Fruit fly (Drosophila melanogaster) whole organism, embryonic: ENCODE results near the gene CG15803.

Source experiments
- CG10274 ChIP-seq: fragments of 200-800 bp; sonication (Bioruptor generic); optimal IDR thresholded peaks from 3 replicates; lab custom pipeline; 2017; ENCODE audit warnings: missing biosample characterization, mild to moderate bottlenecking, missing genetic modification characterization
- CG10321 ChIP-seq: fragments of 200-800 bp; sonication (Bioruptor generic); IDR thresholded peaks from 2 replicates; pipeline ENCODE4 v1.3.6; 2022; ENCODE audit warnings: missing biosample characterization, missing genetic modification characterization
- CG11093 ChIP-seq: fragments of 200-800 bp; sonication (Bioruptor generic); IDR thresholded peaks from 3 replicates; pipeline ENCODE4 v1.3.6; 2022; ENCODE audit warnings: missing biosample characterization, missing genetic modification characterization
- CG11456 ChIP-seq: fragments of 200-800 bp; sonication (Bioruptor generic); IDR thresholded peaks from 3 replicates; pipeline ENCODE4 v1.3.6; 2022; ENCODE audit warnings: missing biosample characterization, missing genetic modification characterization
- CG11504 ChIP-seq: fragments of 200-800 bp; sonication (Bioruptor generic); optimal IDR thresholded peaks from 3 replicates; lab custom pipeline; 2019; ENCODE audit warnings: missing biosample characterization, mild to moderate bottlenecking, missing genetic modification characterization, moderate library complexity
- CG14860 ChIP-seq: fragments of 200-800 bp; sonication (Bioruptor generic); IDR thresholded peaks from 3 replicates; pipeline ENCODE4 v1.3.6; 2022; ENCODE audit warnings: missing biosample characterization, missing genetic modification characterization; ENCODE audit not compliant: partially characterized antibody
- CG2129 ChIP-seq: fragments of 200-800 bp; sonication (Bioruptor generic); IDR thresholded peaks from 2 replicates; pipeline ENCODE4 v1.3.6; 2022; ENCODE audit warnings: missing biosample characterization, missing genetic modification characterization; ENCODE audit not compliant: partially characterized antibody
- CG2875 ChIP-seq: fragments of 200-800 bp; sonication (Bioruptor generic); optimal IDR thresholded peaks from 2 replicates; lab custom pipeline; 2017; ENCODE audit warnings: missing biosample characterization, mild to moderate bottlenecking, missing genetic modification characterization, missing genetic modification reagents
- CG31365 ChIP-seq: fragments of 200-800 bp; sonication (Bioruptor generic); optimal IDR thresholded peaks from 2 replicates; lab custom pipeline; 2018; ENCODE audit warnings: missing biosample characterization, mild to moderate bottlenecking, missing genetic modification characterization
- CG34376 ChIP-seq: fragments of 200-800 bp; sonication (Bioruptor generic); optimal IDR thresholded peaks from 2 replicates; lab custom pipeline; 2018; ENCODE audit warnings: missing biosample characterization, mild to moderate bottlenecking, missing genetic modification characterization
- CG34422 ChIP-seq: fragments of 200-800 bp; sonication (Bioruptor generic); IDR thresholded peaks from 3 replicates; pipeline ENCODE4 v1.3.6; 2022; ENCODE audit warnings: missing biosample characterization, missing genetic modification characterization
- CG6813 ChIP-seq: fragments of 200-800 bp; sonication (Bioruptor generic); optimal IDR thresholded peaks from 2 replicates; lab custom pipeline; 2017; ENCODE audit warnings: missing biosample characterization, missing genetic modification characterization, mild to moderate bottlenecking, moderate library complexity, missing genetic modification reagents
- CG7271 ChIP-seq: fragments of 200-800 bp; sonication (Bioruptor generic); optimal IDR thresholded peaks from 2 replicates; lab custom pipeline; 2018; ENCODE audit warnings: missing biosample characterization, mild to moderate bottlenecking, missing genetic modification characterization, moderate library complexity
- CG9437 ChIP-seq: fragments of 200-800 bp; sonication (Bioruptor generic); optimal IDR thresholded peaks from 2 replicates; lab custom pipeline; 2018; ENCODE audit warnings: missing biosample characterization, mild to moderate bottlenecking, missing genetic modification characterization
- CHES-1-like ChIP-seq: fragments of 200-800 bp; sonication (Bioruptor generic); optimal IDR thresholded peaks from 2 replicates; lab custom pipeline; 2016; ENCODE audit warnings: missing biosample characterization, missing genetic modification characterization
- D ChIP-seq, 2 experiments: fragments of 200-800 bp in 1 of 2; fragments of >200 bp in 1 of 2; sonication (Bioruptor generic) in 1 of 2; optimal IDR thresholded peaks; 2 replicates in 1 of 2; 3 replicates in 1 of 2; lab custom pipeline; 2017; ENCODE audit warnings: mild to moderate bottlenecking in 1 of 2, missing biosample characterization in 1 of 2, missing genetic modification characterization in 1 of 2, missing genetic modification reagents in 1 of 2
- Deaf1 ChIP-seq: fragments of 200-800 bp; optimal IDR thresholded peaks from 3 replicates; lab custom pipeline; 2019; ENCODE audit warnings: missing biosample characterization, mild to moderate bottlenecking, missing genetic modification characterization, moderate library complexity
- Dll ChIP-seq: fragments of 200-800 bp; sonication (Bioruptor generic); IDR thresholded peaks from 4 replicates; pipeline ENCODE4 v1.3.6; 2022; ENCODE audit warnings: missing biosample characterization, missing genetic modification characterization; ENCODE audit not compliant: partially characterized antibody
- Dref ChIP-seq: fragments of 200-800 bp; sonication (Bioruptor generic); IDR thresholded peaks from 2 replicates; pipeline ENCODE4 v1.3.6; 2022; ENCODE audit warnings: missing biosample characterization, missing genetic modification characterization
- GATAe ChIP-seq: fragments of 200-800 bp; sonication (Bioruptor generic); conservative IDR thresholded peaks from 2 replicates; pipeline ENCODE4 v1.3.6; 2022; ENCODE audit warnings: missing biosample characterization, missing genetic modification characterization
- HLHmδ ChIP-seq: fragments of 200-800 bp; sonication (Bioruptor generic); optimal IDR thresholded peaks from 2 replicates; lab custom pipeline; 2018; ENCODE audit warnings: missing biosample characterization, mild to moderate bottlenecking, missing genetic modification characterization, moderate library complexity
- Lhr ChIP-seq: fragments of 200-800 bp; sonication (Bioruptor generic); optimal IDR thresholded peaks from 3 replicates; lab custom pipeline; 2017; ENCODE audit warnings: mild to moderate bottlenecking, missing biosample characterization, missing genetic modification reagents, missing genetic modification characterization
- Lim3 ChIP-seq: fragments of 200-800 bp; sonication (Bioruptor generic); IDR thresholded peaks from 2 replicates; pipeline ENCODE4 v1.3.6; 2022; ENCODE audit warnings: missing biosample characterization, missing genetic modification characterization
- Mad ChIP-seq: fragments of 200-800 bp; sonication (Bioruptor generic); optimal IDR thresholded peaks from 2 replicates; lab custom pipeline; 2016; ENCODE audit warnings: missing biosample characterization, missing genetic modification characterization
- NK7.1 ChIP-seq: fragments of 200-800 bp; sonication (Bioruptor generic); optimal IDR thresholded peaks from 3 replicates; lab custom pipeline; 2016; ENCODE audit warnings: missing biosample characterization, missing genetic modification characterization
- Ravus ChIP-seq: fragments of 200-800 bp; sonication (Bioruptor generic); IDR thresholded peaks from 2 replicates; pipeline ENCODE4 v1.3.6; 2022; ENCODE audit warnings: missing biosample characterization, missing genetic modification characterization
- Rx ChIP-seq: fragments of 200-800 bp; sonication (Bioruptor generic); IDR thresholded peaks from 2 replicates; pipeline ENCODE4 v1.3.6; 2022; ENCODE audit warnings: missing biosample characterization, missing genetic modification characterization
- Ssrp ChIP-seq: fragments of 200-800 bp; sonication (Bioruptor generic); optimal IDR thresholded peaks from 2 replicates; lab custom pipeline; 2018; ENCODE audit warnings: missing biosample characterization, mild to moderate bottlenecking, missing genetic modification characterization, moderate library complexity
- TFAM ChIP-seq: fragments of 200-800 bp; sonication (Bioruptor generic); optimal IDR thresholded peaks from 2 replicates; lab custom pipeline; 2017; ENCODE audit warnings: missing biosample characterization, missing genetic modification characterization, inconsistent platforms
- Trl ChIP-seq, 3 experiments: fragments of >200 bp in 2 of 3; fragments of 200-800 bp in 1 of 3; sonication (Bioruptor generic) in 1 of 3; optimal IDR thresholded peaks; 2 replicates in 1 of 3; 3 replicates in 2 of 3; lab custom pipeline; 2016 to 2017; ENCODE audit warnings: missing biosample characterization in 1 of 3, missing genetic modification characterization in 1 of 3
- az2 ChIP-seq: fragments of 200-800 bp; sonication (Bioruptor generic); optimal IDR thresholded peaks from 3 replicates; lab custom pipeline; 2016; ENCODE audit warnings: missing biosample characterization, missing genetic modification characterization
- chinmo ChIP-seq: fragments of 200-800 bp; sonication (Bioruptor generic); IDR thresholded peaks from 4 replicates; pipeline ENCODE4 v1.3.6; 2022; ENCODE audit warnings: missing biosample characterization, missing genetic modification characterization; ENCODE audit not compliant: partially characterized antibody
- corto ChIP-seq: fragments of 200-800 bp; sonication (Bioruptor generic); optimal IDR thresholded peaks from 2 replicates; lab custom pipeline; 2016; ENCODE audit warnings: missing biosample characterization, mild to moderate bottlenecking, missing genetic modification characterization, moderate library complexity
- crc ChIP-seq: fragments of 200-800 bp; sonication (Bioruptor generic); optimal IDR thresholded peaks from 2 replicates; lab custom pipeline; 2016; ENCODE audit warnings: missing biosample characterization, missing genetic modification characterization
- dm ChIP-seq: fragments of 200-800 bp; sonication (Bioruptor generic); optimal IDR thresholded peaks from 3 replicates; lab custom pipeline; 2016; ENCODE audit warnings: missing biosample characterization, missing genetic modification characterization
- dmrt11E ChIP-seq: fragments of 200-800 bp; sonication (Bioruptor generic); optimal IDR thresholded peaks from 3 replicates; lab custom pipeline; 2018; ENCODE audit warnings: missing biosample characterization, mild to moderate bottlenecking, missing genetic modification characterization, moderate library complexity
- exex ChIP-seq: fragments of 200-800 bp; sonication (Bioruptor generic); optimal IDR thresholded peaks from 4 replicates; lab custom pipeline; 2018; ENCODE audit warnings: missing biosample characterization, mild to moderate bottlenecking, missing genetic modification characterization, moderate library complexity
- gce ChIP-seq: fragments of 200-800 bp; sonication (Bioruptor generic); IDR thresholded peaks from 3 replicates; pipeline ENCODE4 v1.3.6; 2022; ENCODE audit warnings: missing biosample characterization, missing genetic modification characterization
- grau ChIP-seq: fragments of 200-800 bp; optimal IDR thresholded peaks from 3 replicates; lab custom pipeline; 2019; ENCODE audit warnings: missing biosample characterization, mild to moderate bottlenecking, missing genetic modification characterization, moderate library complexity
- ham ChIP-seq: fragments of 200-800 bp; sonication (Bioruptor generic); IDR thresholded peaks from 2 replicates; pipeline ENCODE4 v1.3.6; 2022; ENCODE audit warnings: missing biosample characterization, missing genetic modification characterization
- her ChIP-seq: fragments of 200-800 bp; sonication (Bioruptor generic); optimal IDR thresholded peaks from 2 replicates; lab custom pipeline; 2016; ENCODE audit warnings: missing biosample characterization, missing genetic modification characterization
- inv ChIP-seq: fragments of 200-800 bp; sonication (Bioruptor generic); IDR thresholded peaks from 2 replicates; pipeline ENCODE4 v1.3.6; 2022; ENCODE audit warnings: missing biosample characterization, missing genetic modification characterization; ENCODE audit not compliant: partially characterized antibody
- lola ChIP-seq, 3 experiments: fragments of >200 bp in 2 of 3; fragments of 200-800 bp in 1 of 3; sonication (Bioruptor generic) in 1 of 3; optimal IDR thresholded peaks; 2 replicates each; lab custom pipeline; 2017 to 2019; ENCODE audit warnings: missing biosample characterization in 3 of 3, missing genetic modification characterization in 3 of 3, mild to moderate bottlenecking in 1 of 3, moderate library complexity in 1 of 3
- mirr ChIP-seq: fragments of 200-800 bp; sonication (Bioruptor generic); optimal IDR thresholded peaks from 3 replicates; lab custom pipeline; 2018; ENCODE audit warnings: missing biosample characterization, mild to moderate bottlenecking, missing genetic modification characterization
- phol ChIP-seq: fragments of 200-800 bp; sonication (Bioruptor generic); optimal IDR thresholded peaks from 3 replicates; lab custom pipeline; 2018; ENCODE audit warnings: missing biosample characterization, mild to moderate bottlenecking, missing genetic modification characterization, moderate library complexity
- psq ChIP-seq: fragments of 200-800 bp; sonication (Bioruptor generic); optimal IDR thresholded peaks from 2 replicates; lab custom pipeline; 2017; ENCODE audit warnings: missing biosample characterization, missing genetic modification characterization
- rib ChIP-seq: fragments of 200-800 bp; sonication (Bioruptor generic); IDR thresholded peaks from 2 replicates; pipeline ENCODE4 v1.3.6; 2022; ENCODE audit warnings: missing biosample characterization, missing genetic modification characterization
- slbo ChIP-seq: fragments of 200-800 bp; sonication (Bioruptor generic); IDR thresholded peaks from 2 replicates; pipeline ENCODE4 v1.3.6; 2022; ENCODE audit warnings: missing biosample characterization, missing genetic modification characterization
- tx ChIP-seq: fragments of 200-800 bp; sonication (Bioruptor generic); optimal IDR thresholded peaks from 2 replicates; lab custom pipeline; 2016; ENCODE audit warnings: missing biosample characterization, missing genetic modification characterization

The CG15803 gene

dm6 chr3R:18404713-18405112 is 44.2 kb upstream of the CG15803 start, which contains the start of gene CG7685 (continued):
- TF ChIP-seq dm (GFP tag; lab: Kevin White, UChicago) (peak; percentile 36), CG2129 (GFP tag; lab: Robert Waterston, UW) (no peak), CG11093 (GFP tag; lab: Robert Waterston, UW) (no peak), ham (GFP tag; lab: Robert Waterston, UW) (no peak), Dref (GFP tag; lab: Robert Waterston, UW) (no peak), tx (GFP tag; lab: Kevin White, UChicago) (peak; percentile 51), slbo (GFP tag; lab: Robert Waterston, UW) (peak; percentile 78), rib (GFP tag; lab: Robert Waterston, UW) (0 out of 2 replicates have a peak, but pooled peaks have one; percentile 11), lola (GFP tag; optimal IDR thresholded peaks at IDR 0.05; lab: Kevin White, UChicago) (peak in 1 of 3 experiments; percentile 18), grau (tag; lab: Kevin White, UChicago) (peak; percentile 72), CG9437 (peak; percentile 3), Ssrp (tag; lab: Kevin White, UChicago) (peak; percentile 33), inv (no peak), TFAM (no peak), her (peak; percentile 63), dmrt11E (tag; lab: Kevin White, UChicago) (peak; percentile 30), CG31365 (tag; lab: Kevin White, UChicago) (peak; percentile 14), az2 (GFP tag; lab: Kevin White, UChicago) (peak; percentile 66), corto (GFP tag; lab: Kevin White, UChicago) (no peak), CG7271 (tag; lab: Kevin White, UChicago) (no peak), CG11456 (GFP tag; lab: Robert Waterston, UW) (peak; percentile 72; the same call in 2 of the 3 replicates), NK7.1 (GFP tag; lab: Kevin White, UChicago) (peak; percentile 5), CG10274 (GFP tag; lab: Kevin White, UChicago) (no peak), exex (tag; lab: Kevin White, UChicago) (peak; percentile 39), CG11504 (peak; percentile 70), Trl (optimal IDR thresholded peaks at IDR 0.05; lab: Kevin White, UChicago) (no peak), Trl (GFP tag; optimal IDR thresholded peaks at IDR 0.05; lab: Kevin White, UChicago) (peak; percentile 72), Rx (no peak), psq (no peak), Deaf1 (peak; percentile 32), mirr (GFP tag; lab: Kevin White, UChicago) (peak; percentile 66), CHES-1-like (GFP tag; lab: Kevin White, UChicago) (peak; percentile 81), Lim3 (GFP tag; lab: Robert Waterston, UW) (no peak), Lhr (peak; percentile 19), CG34422 (peak; percentile 71), CG34376 (peak; percentile 81), HLHmδ (GFP tag; lab: Kevin White, UChicago) (no peak), Dll (no peak), phol (tag; lab: Kevin White, UChicago) (peak; percentile 50), Mad (GFP tag; lab: Kevin White, UChicago) (peak; percentile 56), Ravus (GFP tag; lab: Robert Waterston, UW) (no peak), GATAe (GFP tag; lab: Robert Waterston, UW) (no peak), chinmo (GFP tag; lab: Robert Waterston, UW) (no peak), gce (GFP tag; lab: Robert Waterston, UW) (no peak; the same call in 2 of the 3 replicates), D (optimal IDR thresholded peaks at IDR 0.05; lab: Kevin White, UChicago) (no peak), D (GFP tag; optimal IDR thresholded peaks at IDR 0.05; lab: Kevin White, UChicago) (peak; percentile 30), CG14860 (no peak), CG2875 (peak; percentile 11), CG10321 (GFP tag; lab: Robert Waterston, UW) (no peak), crc (GFP tag; lab: Kevin White, UChicago) (peak; percentile 60), CG6813 (GFP tag; lab: Kevin White, UChicago) (no peak)
